Fruit fly (Drosophila melanogaster) S2 (cell line): ENCODE data around the gene Cad88C.
A peak's percentile ranks its signal among the peaks of the same experiment; 100 is the strongest.

Experiments
- CG8478 ChIP-seq: fragments of >200 bp; optimal IDR thresholded peaks from 2 replicates; lab custom pipeline; 2018
- CTCF ChIP-seq, 2 experiments: fragments of >200 bp; optimal IDR thresholded peaks; 2 replicates each; lab custom pipeline; 2018

The Cad88C gene

dm6 chr3R:14630119-14630623 lies at the start of gene Cad88C:
Gene Cad88C (plus strand): TSS chr3R:14630478.
- TF ChIP-seq CG8478 (no peak), CTCF (optimal IDR thresholded peaks at IDR 0.05; lab: Kevin White, UChicago) (no peak)

DNA sequence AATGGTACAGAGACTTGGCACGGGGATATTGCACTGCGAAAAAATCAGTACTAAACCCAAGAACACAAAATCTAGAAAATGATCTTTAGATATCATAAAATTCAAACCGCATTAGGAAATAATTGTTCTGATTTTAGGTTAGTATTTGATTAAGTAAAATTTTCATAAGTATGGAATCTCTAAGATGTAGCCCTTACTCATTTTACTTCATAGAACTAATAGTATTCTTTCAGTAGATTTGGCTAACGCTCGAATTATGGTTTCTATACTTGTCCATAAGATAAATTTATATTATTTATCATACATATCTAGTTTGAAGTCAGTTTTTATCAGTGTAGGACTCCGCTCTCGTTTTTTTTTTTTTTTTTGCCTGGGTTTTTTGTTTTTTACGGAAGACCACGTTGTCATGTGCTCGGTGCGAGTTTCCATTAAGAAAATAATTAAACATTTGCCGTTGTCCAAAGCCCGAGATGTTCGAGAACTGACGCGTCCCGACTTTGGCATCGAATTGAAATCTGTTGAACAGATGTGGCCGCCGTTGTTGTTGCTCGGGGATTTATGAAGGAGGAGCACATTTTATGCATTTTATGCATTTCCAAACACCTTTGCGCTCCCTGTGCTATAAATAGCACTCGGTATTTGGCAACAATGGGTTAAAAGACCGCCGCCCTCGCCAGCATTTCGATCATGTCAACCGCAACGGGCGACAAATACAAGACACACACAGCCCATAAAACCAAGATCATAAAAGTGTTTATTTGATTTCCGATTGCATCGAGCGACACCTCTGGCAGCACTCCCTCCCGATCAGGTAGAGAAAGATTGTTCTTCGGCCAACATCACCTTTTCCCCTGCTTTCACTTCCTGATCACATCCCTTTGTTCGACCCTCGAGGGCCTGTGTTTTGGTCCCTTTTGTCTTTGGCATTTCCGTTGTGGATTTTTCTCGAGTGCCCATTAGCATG lies 43.5 kb upstream of the Cad88C start:
- TF ChIP-seq CG8478 (no peak), CTCF (optimal IDR thresholded peaks at IDR 0.05; lab: Kevin White, UChicago) (no peak)

dm6 chr3R:14589483-14589882 lies 40.8 kb upstream of the Cad88C start:
- TF ChIP-seq CTCF (optimal IDR thresholded peaks at IDR 0.05; lab: Kevin White, UChicago), result no peak
- no peak for TF ChIP-seq CG8478

- TF ChIP-seq CG8478 (no peak), CTCF (optimal IDR thresholded peaks at IDR 0.05; lab: Kevin White, UChicago) (no peak)
These were observed 39.3 kb upstream of the Cad88C start for dm6 chr3R:14590753-14591535.

DNA sequence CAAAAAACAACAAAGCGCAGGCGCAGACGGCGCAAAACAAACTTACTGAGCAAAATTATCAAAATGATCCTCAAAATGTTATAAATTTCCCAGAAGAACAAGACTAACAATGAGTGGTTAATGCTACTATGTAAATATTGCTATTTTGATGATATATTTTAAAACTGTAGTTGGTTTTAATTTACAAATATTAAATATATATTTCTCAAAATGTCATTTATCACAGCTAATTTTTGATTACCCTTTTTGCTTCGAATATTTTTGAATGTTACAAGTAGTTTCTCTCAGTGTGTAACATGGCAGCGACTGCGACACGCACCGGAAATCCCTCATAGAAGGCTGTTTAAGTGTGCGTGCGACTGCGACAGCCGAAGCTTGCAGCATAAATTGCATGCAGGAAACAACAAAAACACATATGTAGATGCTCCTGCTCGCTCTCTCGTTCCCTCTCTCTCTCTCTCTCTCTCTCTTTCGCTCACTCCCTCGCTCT lies 32.3 kb upstream of the Cad88C start:
- TF ChIP-seq CTCF (optimal IDR thresholded peaks at IDR 0.05; lab: Kevin White, UChicago) (no peak), CG8478 (no peak)

dm6 chr3R:14608892-14609692 lies 21.2 kb upstream of the Cad88C start, which contains the start of gene CG14853:
Gene CG14853 (plus strand): TSS chr3R:14609642.
- TF ChIP-seq CG8478, result no peak
- no peak for TF ChIP-seq CTCF (optimal IDR thresholded peaks at IDR 0.05; lab: Kevin White, UChicago)

DNA sequence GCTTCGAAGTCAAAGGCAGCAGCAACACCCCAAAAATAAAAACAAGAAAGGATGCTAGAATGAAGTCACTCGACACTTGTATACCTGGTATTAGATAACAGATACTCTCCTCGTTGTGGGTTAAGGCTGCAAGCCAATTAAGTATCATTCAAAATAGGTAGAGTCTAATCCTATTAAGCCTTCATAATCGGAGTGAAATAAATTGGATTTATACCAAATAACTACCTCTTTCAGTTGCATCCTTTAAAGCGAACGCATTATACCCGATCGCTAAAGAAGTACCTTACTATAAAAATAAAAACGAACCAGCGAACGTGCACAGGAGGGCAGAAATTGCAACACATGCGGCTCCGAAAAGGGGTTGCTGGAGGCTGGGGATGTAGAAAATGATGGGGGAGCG lies 7.7 kb upstream of the Cad88C start:
- no peak for TF ChIP-seq CTCF (optimal IDR thresholded peaks at IDR 0.05; lab: Kevin White, UChicago)
- no peak for TF ChIP-seq CG8478

- TF ChIP-seq CTCF (optimal IDR thresholded peaks at IDR 0.05; lab: Kevin White, UChicago) (no peak), CG8478 (no peak)
These were observed 6.1 kb upstream of the Cad88C start for dm6 chr3R:14624088-14624619.

DNA sequence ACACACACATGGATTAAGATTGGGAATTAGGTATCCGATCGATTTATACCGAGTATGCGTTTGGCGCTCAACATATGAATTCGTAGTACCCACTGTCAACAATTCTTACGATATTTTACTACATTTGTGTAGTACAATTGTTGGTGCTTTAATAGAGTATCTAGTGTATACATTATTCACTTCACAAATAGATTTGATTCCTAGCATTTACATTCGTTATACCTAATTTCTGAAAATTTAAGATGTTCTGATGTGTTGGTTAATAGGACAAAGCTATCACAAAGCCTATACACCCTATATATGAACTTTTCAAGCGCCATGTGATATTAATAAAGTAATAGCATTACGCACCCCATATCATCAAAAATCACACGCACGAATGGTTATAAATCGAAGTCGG lies 5.6 kb upstream of the Cad88C start:
- no peak for TF ChIP-seq CG8478
- no peak for TF ChIP-seq CTCF (optimal IDR thresholded peaks at IDR 0.05; lab: Kevin White, UChicago)

DNA sequence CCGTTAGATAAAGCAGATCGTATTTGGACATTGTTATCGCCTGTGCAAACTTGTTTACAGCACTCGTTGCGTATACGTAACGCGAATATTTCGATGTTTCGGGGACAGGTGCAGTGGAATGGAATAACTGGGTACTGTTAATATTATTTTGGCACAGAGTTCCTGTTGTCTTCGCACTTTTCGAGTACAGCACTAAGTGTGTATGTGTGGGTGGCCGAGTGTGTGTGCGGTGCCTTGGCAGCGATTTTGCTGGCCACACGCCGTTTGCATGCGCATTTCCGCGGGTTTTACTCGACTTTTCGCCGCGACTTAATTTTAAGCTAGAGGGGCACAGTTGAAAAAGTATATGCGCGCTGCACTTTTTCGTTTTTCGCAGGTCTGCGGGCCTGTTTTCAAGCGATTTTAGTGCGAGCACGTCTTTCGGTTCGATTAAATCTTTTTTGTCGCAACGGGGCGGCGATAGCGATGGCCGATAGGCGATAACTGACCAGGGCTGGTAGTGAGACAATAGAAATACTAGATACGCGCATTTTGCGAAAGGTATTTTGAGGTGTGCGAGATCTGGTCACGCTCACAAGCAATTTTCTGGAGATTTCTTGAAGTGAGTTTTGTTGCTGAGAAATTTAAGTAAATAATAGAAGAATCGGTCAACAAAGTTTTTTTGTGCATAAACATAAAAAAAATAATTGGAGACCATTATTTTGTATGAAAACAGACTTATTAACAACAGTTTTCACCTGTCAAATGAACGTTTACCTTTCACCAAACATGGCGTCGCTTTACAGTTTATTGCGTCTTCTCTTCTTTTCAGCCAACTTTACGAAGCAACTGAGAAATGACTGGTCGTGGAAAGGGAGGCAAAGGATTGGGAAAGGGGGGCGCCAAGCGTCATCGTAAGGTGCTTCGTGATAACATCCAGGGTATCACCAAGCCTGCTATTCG lies 4.8 kb upstream of the Cad88C start, which contains the start of the genes put and His4r:
Gene put (minus strand): TSS at position 489 of the 942 bp plus-strand sequence.
Gene His4r (plus strand): TSS at position 541 of the 942 bp plus-strand sequence.
- TF ChIP-seq CG8478 (no peak), CTCF (optimal IDR thresholded peaks at IDR 0.05; lab: Kevin White, UChicago) (peak in 1 of 2 experiments; percentile 15)

DNA sequence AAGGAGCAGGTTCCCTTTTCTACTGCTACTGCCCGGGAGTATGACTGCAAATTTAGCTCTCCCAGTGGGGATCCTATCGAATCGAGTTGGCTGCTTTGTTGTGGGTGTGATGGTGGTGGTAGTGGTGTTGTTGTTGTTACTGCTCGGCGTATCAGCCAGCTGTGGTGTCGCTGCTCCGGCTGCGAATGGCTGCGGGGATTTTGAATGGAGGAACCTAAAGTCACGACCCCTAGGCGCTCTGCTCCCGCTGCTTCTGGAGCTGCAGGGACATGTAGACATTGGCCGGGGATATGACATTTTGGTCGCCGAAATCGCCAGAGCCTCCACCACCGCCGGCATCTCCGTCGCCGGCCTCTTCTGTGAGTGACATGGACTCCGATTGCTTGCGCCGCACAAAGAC lies 3.5 kb upstream of the Cad88C start:
- TF ChIP-seq CG8478 (no peak), CTCF (optimal IDR thresholded peaks at IDR 0.05; lab: Kevin White, UChicago) (no peak)

DNA sequence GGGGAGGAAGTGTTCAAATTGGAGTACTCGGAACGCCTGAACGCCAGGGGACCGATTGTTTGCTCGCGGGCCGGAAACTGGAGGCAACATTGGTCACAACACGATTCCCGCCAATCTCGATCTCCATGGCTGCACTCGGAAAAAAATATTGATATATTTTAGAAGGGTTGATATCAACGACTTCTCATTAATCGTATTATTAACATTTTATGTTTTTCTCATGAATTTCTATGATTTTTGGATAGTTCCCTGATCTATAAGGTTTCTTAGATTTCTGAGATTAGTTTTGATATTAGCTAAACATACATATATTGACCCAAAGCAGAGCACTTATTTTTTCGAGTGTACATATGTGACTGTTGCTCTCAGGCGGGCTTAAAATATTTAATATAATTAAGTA lies 1.6 kb downstream of the Cad88C start:
- TF ChIP-seq CG8478 (no peak), CTCF (optimal IDR thresholded peaks at IDR 0.05; lab: Kevin White, UChicago) (no peak)

- TF ChIP-seq CG8478, result no peak
- no peak for TF ChIP-seq CTCF (optimal IDR thresholded peaks at IDR 0.05; lab: Kevin White, UChicago)
These were observed 12.2 kb downstream of the Cad88C start, which contains the start of gene CG7886 for dm6 chr3R:14642463-14642862. Gene CG7886 (minus strand): TSS chr3R:14642563.
